Worm (Caenorhabditis elegans) whole organism, L1 larva: ENCODE results near the gene Y39F10A.6.

Source experiments
- mep-1 ChIP-seq: fragments of 150-350 bp; optimal IDR thresholded peaks from 2 replicates; lab custom pipeline; 2014; ENCODE audit warnings: missing biosample characterization, missing genetic modification characterization
- zag-1 ChIP-seq: fragments of 150-350 bp; optimal IDR thresholded peaks from 2 replicates; lab custom pipeline; 2014; ENCODE audit warnings: missing biosample characterization, missing genetic modification characterization
- ztf-11 ChIP-seq, 2 experiments: sonication (generic microtip); optimal IDR thresholded peaks; 2 replicates each; lab custom pipeline; 2016 to 2017; ENCODE audit warnings: missing genetic modification characterization in 2 of 2, missing biosample characterization in 1 of 2, missing compliant biosample characterization in 1 of 2

DNA sequence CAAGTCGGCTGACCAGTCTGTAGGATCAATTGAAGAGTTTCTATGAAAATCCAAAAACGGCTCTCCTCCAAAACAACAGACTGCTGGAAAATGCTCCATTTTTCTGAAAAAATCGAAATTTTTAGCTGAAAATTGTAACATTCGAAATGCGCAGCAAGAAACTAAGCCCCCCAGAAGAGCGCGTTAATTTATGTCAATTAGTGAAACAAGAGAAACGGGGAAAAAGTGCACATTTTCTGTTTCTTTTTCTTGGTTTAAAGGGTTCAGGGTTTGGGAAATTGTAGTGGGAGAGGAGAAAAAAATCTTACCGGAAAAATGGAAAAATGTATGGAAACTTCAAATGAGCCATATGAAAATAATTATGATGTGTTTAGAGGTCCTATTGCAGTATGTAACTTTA lies 18.2 kb downstream of the Y39F10A.6 start, which contains the start of gene C08G5.7:
- TF ChIP-seq zag-1 (tag; lab: Kevin White, UChicago) = no peak
- TF ChIP-seq mep-1 = no peak
- no peak for TF ChIP-seq ztf-11 (tag; optimal IDR thresholded peaks at IDR 0.05; lab: Kevin White, UChicago)
